In the genomic region with DNA sequence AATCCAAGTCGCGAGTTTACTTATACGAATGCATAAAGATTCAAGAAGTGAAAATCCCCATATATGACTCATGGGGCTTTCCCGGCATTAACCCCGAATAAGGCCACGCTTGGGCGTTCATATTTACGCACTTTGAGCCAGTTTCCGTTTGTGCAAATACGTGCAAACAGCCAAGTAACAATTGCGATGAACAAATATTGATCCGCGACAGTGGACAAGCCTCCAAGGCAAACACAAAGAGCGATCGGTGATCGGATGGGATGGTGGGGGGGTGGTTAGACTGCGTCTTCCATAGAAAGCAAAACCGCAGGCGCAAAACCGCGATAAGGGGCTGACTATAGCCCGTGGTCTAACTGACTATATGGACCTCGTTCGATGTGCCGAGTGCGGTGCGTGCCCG, we compare ENCODE assay signal across 4 fruit fly cellular contexts.
A peak's percentile ranks its signal among the peaks of the same experiment; 100 is the strongest.
TF ChIP-seq lines count a peak whose summit lies in the region.

No protein-coding gene starts in this region.

- TF ChIP-seq CTCF in whole organism, embryonic (GFP tag; optimal IDR thresholded peaks at IDR 0.05; lab: Kevin White, UChicago) = no peak

TF ChIP-seq in whole organism, embryonic, 481 proteins besides CTCF, POLR2A, EP300 and RAD21 (continues in another document):
- TF ChIP-seq CG3065 (GFP tag; optimal IDR thresholded peaks at IDR 0.05; lab: Kevin White, UChicago) (no peak), HmgZ (tag; optimal IDR thresholded peaks at IDR 0.05; lab: Kevin White, UChicago) (no peak), CG33557 (GFP tag; optimal IDR thresholded peaks at IDR 0.05; lab: Kevin White, UChicago) (no peak), Eip74EF (GFP tag; optimal IDR thresholded peaks at IDR 0.05; lab: Kevin White, UChicago) (peak in 1 of 2 experiments; percentile 3), zf30C (GFP tag; optimal IDR thresholded peaks at IDR 0.05; lab: Kevin White, UChicago) (no peak), CG6791 (GFP tag; IDR thresholded peaks at IDR 0.05; lab: Robert Waterston, UW; ENCODE audit: partially characterized antibody) (no peak), ERR (GFP tag; optimal IDR thresholded peaks at IDR 0.05; lab: Kevin White, UChicago) (no peak), CG30403 (GFP tag; optimal IDR thresholded peaks at IDR 0.05; lab: Kevin White, UChicago) (no peak), crp (GFP tag; optimal IDR thresholded peaks at IDR 0.05; lab: Kevin White, UChicago) (no peak), dpn (GFP tag; optimal IDR thresholded peaks at IDR 0.05; lab: Kevin White, UChicago) (no peak), salm (tag; optimal IDR thresholded peaks at IDR 0.05; lab: Kevin White, UChicago) (no peak), PHDP (tag; optimal IDR thresholded peaks at IDR 0.05; lab: Kevin White, UChicago) (peak; percentile 25), dmrt11E (tag; optimal IDR thresholded peaks at IDR 0.05; lab: Kevin White, UChicago) (no peak), sna (GFP tag; IDR thresholded peaks at IDR 0.05; lab: Robert Waterston, UW; ENCODE audit: partially characterized antibody) (no peak), Dp (GFP tag; optimal IDR thresholded peaks at IDR 0.05; lab: Kevin White, UChicago) (no peak), chif (GFP tag; optimal IDR thresholded peaks at IDR 0.05; lab: Kevin White, UChicago) (no peak), CG32532 (GFP tag; IDR thresholded peaks at IDR 0.05; lab: Robert Waterston, UW) (no peak), Sox102F (GFP tag; optimal IDR thresholded peaks at IDR 0.05; lab: Kevin White, UChicago) (peak; percentile 37), CG14710 (tag; optimal IDR thresholded peaks at IDR 0.05; lab: Kevin White, UChicago) (no peak), al (GFP tag; IDR thresholded peaks at IDR 0.05; lab: Robert Waterston, UW) (no peak), slbo (GFP tag; IDR thresholded peaks at IDR 0.05; lab: Robert Waterston, UW) (no peak), CG6175 (GFP tag; IDR thresholded peaks at IDR 0.05; lab: Robert Waterston, UW) (no peak)

TF ChIP-seq in whole organism, prepupa, 60 proteins besides CTCF, POLR2A, EP300 and RAD21 (continues in another document):
- no peak for TF ChIP-seq Ets21C (GFP tag; optimal IDR thresholded peaks at IDR 0.05; lab: Kevin White, UChicago)
- no peak for TF ChIP-seq acj6 (GFP tag; optimal IDR thresholded peaks at IDR 0.05; lab: Kevin White, UChicago)
- peak; percentile 55 to 60 for TF ChIP-seq ss (GFP tag; optimal IDR thresholded peaks at IDR 0.05; lab: Kevin White, UChicago)
- no peak for TF ChIP-seq Blimp-1 (GFP tag; optimal IDR thresholded peaks at IDR 0.05; lab: Kevin White, UChicago)
- no peak for TF ChIP-seq Hr39 (GFP tag; optimal IDR thresholded peaks at IDR 0.05; lab: Kevin White, UChicago)
- no peak for TF ChIP-seq Eip75B (GFP tag; optimal IDR thresholded peaks at IDR 0.05; lab: Kevin White, UChicago)
- TF ChIP-seq CG34406 (GFP tag; optimal IDR thresholded peaks at IDR 0.05; lab: Kevin White, UChicago) = peak; percentile 7
- TF ChIP-seq CG8119 (GFP tag; IDR thresholded peaks at IDR 0.05; lab: Robert Waterston, UW) = no peak
- TF ChIP-seq eg (GFP tag; IDR thresholded peaks at IDR 0.05; lab: Robert Waterston, UW) = no peak; the same call in 1 of the 3 replicates
- peak; percentile 59 for TF ChIP-seq Eip78C (GFP tag; lab: Kevin White, UChicago)
- TF ChIP-seq Lpt (GFP tag; optimal IDR thresholded peaks at IDR 0.05; lab: Kevin White, UChicago) = no peak
- no peak for TF ChIP-seq vri (GFP tag; optimal IDR thresholded peaks at IDR 0.05; lab: Kevin White, UChicago)
- TF ChIP-seq CG6163 (GFP tag; IDR thresholded peaks at IDR 0.05; lab: Robert Waterston, UW) = peak; percentile 55; the same call in 2 of the 3 replicates
- TF ChIP-seq CG3032 (tag; optimal IDR thresholded peaks at IDR 0.05; lab: Kevin White, UChicago) = no peak
- TF ChIP-seq CG11902 (GFP tag; optimal IDR thresholded peaks at IDR 0.05; lab: Kevin White, UChicago) = no peak
- no peak for TF ChIP-seq pdm3 (GFP tag; optimal IDR thresholded peaks at IDR 0.05; lab: Kevin White, UChicago)
- TF ChIP-seq fkh (GFP tag; optimal IDR thresholded peaks at IDR 0.05; lab: Kevin White, UChicago) = no peak
- TF ChIP-seq CG8319 (GFP tag; optimal IDR thresholded peaks at IDR 0.05; lab: Kevin White, UChicago) = no peak
- TF ChIP-seq CG31627 (GFP tag; optimal IDR thresholded peaks at IDR 0.05; lab: Kevin White, UChicago) = no peak
- peak; percentile 6 for TF ChIP-seq CG16779 (tag; optimal IDR thresholded peaks at IDR 0.05; lab: Kevin White, UChicago)
- TF ChIP-seq lz (GFP tag; optimal IDR thresholded peaks at IDR 0.05; lab: Kevin White, UChicago) = no peak
- TF ChIP-seq Sox14 (GFP tag; optimal IDR thresholded peaks at IDR 0.05; lab: Kevin White, UChicago) = peak; percentile 49
- TF ChIP-seq Sox102F (GFP tag; optimal IDR thresholded peaks at IDR 0.05; lab: Kevin White, UChicago) = no peak

TF ChIP-seq in whole organism, pupa, 21 proteins besides CTCF, POLR2A, EP300 and RAD21:
- TF ChIP-seq CG10348 (GFP tag; IDR thresholded peaks at IDR 0.05; lab: Robert Waterston, UW) (no peak), CG15710 (tag; optimal IDR thresholded peaks at IDR 0.05; lab: Kevin White, UChicago) (no peak), Pif1B (GFP tag; optimal IDR thresholded peaks at IDR 0.05; lab: Kevin White, UChicago) (no peak), gl (tag; optimal IDR thresholded peaks at IDR 0.05; lab: Kevin White, UChicago) (peak; percentile 74), CG17806 (tag; optimal IDR thresholded peaks at IDR 0.05; lab: Kevin White, UChicago) (no peak), rn (GFP tag; IDR thresholded peaks at IDR 0.05; lab: Robert Waterston, UW) (0 out of 2 replicates have a peak, but pooled peaks have one; percentile 18), CG12605 (GFP tag; IDR thresholded peaks at IDR 0.05; lab: Robert Waterston, UW) (peak; percentile 40), CG13204 (GFP tag; optimal IDR thresholded peaks at IDR 0.05; lab: Kevin White, UChicago) (peak; percentile 83), CG8301 (tag; optimal IDR thresholded peaks at IDR 0.05; lab: Kevin White, UChicago) (no peak), CG8159 (tag; optimal IDR thresholded peaks at IDR 0.05; lab: Kevin White, UChicago) (no peak), Snoo (tag; optimal IDR thresholded peaks at IDR 0.05; lab: Kevin White, UChicago) (no peak), CG4496 (GFP tag; IDR thresholded peaks at IDR 0.05; lab: Robert Waterston, UW) (peak; percentile 36; the same call in 2 of the 3 replicates), fd96Ca (GFP tag; IDR thresholded peaks at IDR 0.05; lab: Robert Waterston, UW) (peak; percentile 49), Pif1A (GFP tag; optimal IDR thresholded peaks at IDR 0.05; lab: Kevin White, UChicago) (peak; percentile 62), CG32121 (GFP tag; IDR thresholded peaks at IDR 0.05; lab: Robert Waterston, UW) (no peak; the same call in 1 of the 2 replicates), Ets98B (GFP tag; IDR thresholded peaks at IDR 0.05; lab: Robert Waterston, UW) (peak; percentile 37; the same call in 1 of the 2 replicates), CG34367 (tag; optimal IDR thresholded peaks at IDR 0.05; lab: Kevin White, UChicago) (peak; percentile 52), CG9948 (tag; optimal IDR thresholded peaks at IDR 0.05; lab: Kevin White, UChicago) (no peak), EcR (GFP tag; optimal IDR thresholded peaks at IDR 0.05; lab: Kevin White, UChicago) (peak; percentile 35), CG14655 (GFP tag; optimal IDR thresholded peaks at IDR 0.05; lab: Kevin White, UChicago) (no peak), D1 (tag; optimal IDR thresholded peaks at IDR 0.05; lab: Kevin White, UChicago) (no peak)
TF ChIP-seq in whole organism, pupa: peak in this region for 10.

TF ChIP-seq in whole organism, wandering third instar larva, 38 proteins besides CTCF, POLR2A, EP300 and RAD21:
- no peak for TF ChIP-seq Hnf4 (GFP tag; optimal IDR thresholded peaks at IDR 0.05; lab: Kevin White, UChicago)
- no peak for TF ChIP-seq Rel (GFP tag; optimal IDR thresholded peaks at IDR 0.05; lab: Kevin White, UChicago)
- TF ChIP-seq Rel (tag; optimal IDR thresholded peaks at IDR 0.05; lab: Kevin White, UChicago) = peak; percentile 63
- TF ChIP-seq rgr (GFP tag; optimal IDR thresholded peaks at IDR 0.05; lab: Kevin White, UChicago) = peak; percentile 15
